Worm (Caenorhabditis elegans) whole organism, late embryonic: ENCODE data around the gene pph-4.1.

Experiments
- C08G9.2 ChIP-seq: sonication (generic microtip); optimal IDR thresholded peaks from 2 replicates; lab custom pipeline; 2016; ENCODE audit warnings: mild to moderate bottlenecking, missing genetic modification characterization, moderate library complexity, missing compliant biosample characterization
- F13H6.1 ChIP-seq: sonication (generic microtip); optimal IDR thresholded peaks from 2 replicates; lab custom pipeline; 2016; ENCODE audit warnings: missing genetic modification characterization, missing compliant biosample characterization
- K09A11.1 ChIP-seq: sonication (generic microtip); optimal IDR thresholded peaks from 2 replicates; lab custom pipeline; 2017; ENCODE audit warnings: antibody characterized with exemption, mild to moderate bottlenecking, missing genetic modification characterization, missing compliant biosample characterization; ENCODE audit not compliant: insufficient read depth
- ama-1 ChIP-seq: fragments of 150-350 bp; optimal IDR thresholded peaks from 2 replicates; lab custom pipeline; 2014
- ceh-18 ChIP-seq: sonication (generic microtip); optimal IDR thresholded peaks from 2 replicates; lab custom pipeline; 2016; ENCODE audit warnings: missing genetic modification characterization, missing compliant biosample characterization
- ets-4 ChIP-seq: sonication (generic microtip); optimal IDR thresholded peaks from 2 replicates; lab custom pipeline; 2016; ENCODE audit warnings: missing genetic modification characterization, missing compliant biosample characterization
- fkh-10 ChIP-seq: fragments of 150-350 bp; optimal IDR thresholded peaks from 2 replicates; lab custom pipeline; 2014; ENCODE audit warnings: missing biosample characterization, missing genetic modification reagents, missing genetic modification characterization
- pha-4 ChIP-seq: fragments of 150-350 bp; optimal IDR thresholded peaks from 2 replicates; lab custom pipeline; 2018; ENCODE audit warnings: missing biosample characterization, missing genetic modification reagents, missing genetic modification characterization
- rnt-1 ChIP-seq: sonication (generic microtip); optimal IDR thresholded peaks from 2 replicates; lab custom pipeline; 2016; ENCODE audit warnings: missing genetic modification characterization, missing compliant biosample characterization
- unc-55 ChIP-seq: sonication (generic microtip); optimal IDR thresholded peaks from 2 replicates; lab custom pipeline; 2017; ENCODE audit warnings: missing biosample characterization, missing genetic modification reagents, missing genetic modification characterization
- unc-86 ChIP-seq: sonication (generic microtip); optimal IDR thresholded peaks from 2 replicates; lab custom pipeline; 2016; ENCODE audit warnings: missing genetic modification characterization, missing compliant biosample characterization
- ztf-16 ChIP-seq: sonication (generic microtip); optimal IDR thresholded peaks from 2 replicates; lab custom pipeline; 2017; ENCODE audit warnings: missing genetic modification characterization, missing compliant biosample characterization

DNA sequence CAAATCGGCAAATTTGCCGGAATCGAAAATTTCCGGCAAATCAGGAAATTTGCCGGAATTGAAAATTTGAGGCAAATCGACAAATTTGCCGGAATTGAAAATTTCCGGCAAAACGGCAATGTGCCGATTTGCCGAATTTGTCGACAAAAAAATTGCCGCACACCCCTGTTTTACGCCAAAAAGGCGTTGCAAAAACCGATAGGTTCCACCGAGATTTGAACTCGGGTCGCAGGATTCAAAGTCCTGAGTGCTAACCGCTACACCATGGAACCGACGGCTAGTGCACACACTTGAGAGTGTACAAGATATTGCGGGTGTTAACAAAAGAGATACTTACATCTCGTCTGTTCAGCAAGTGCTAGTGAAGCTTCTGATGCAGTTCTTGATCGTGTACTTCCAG, 48.6 kb upstream of the pph-4.1 start:
- TF ChIP-seq K09A11.1 (tag; lab: Kevin White, UChicago) = no peak
- TF ChIP-seq rnt-1 (tag; lab: Kevin White, UChicago) = peak; percentile 10
- TF ChIP-seq fkh-10 = no peak
- peak; percentile 58 for TF ChIP-seq C08G9.2
- TF ChIP-seq ztf-16 (tag; lab: Kevin White, UChicago) = peak; percentile 47
- TF ChIP-seq ets-4 (tag; lab: Kevin White, UChicago) = no peak
- TF ChIP-seq unc-86 (tag; lab: Kevin White, UChicago) = peak; percentile 32
- TF ChIP-seq ama-1 (lab: Kevin White, UChicago) = no peak
- TF ChIP-seq F13H6.1 (tag; lab: Kevin White, UChicago) = no peak
- no peak for TF ChIP-seq unc-55 (GFP tag; lab: Kevin White, UChicago)
- no peak for TF ChIP-seq pha-4
- TF ChIP-seq ceh-18 (tag; lab: Kevin White, UChicago) = peak; percentile 16
